Worm (Caenorhabditis elegans): Measurements from ENCODE around the gene F15B10.3.

Gene F15B10.3

DNA sequence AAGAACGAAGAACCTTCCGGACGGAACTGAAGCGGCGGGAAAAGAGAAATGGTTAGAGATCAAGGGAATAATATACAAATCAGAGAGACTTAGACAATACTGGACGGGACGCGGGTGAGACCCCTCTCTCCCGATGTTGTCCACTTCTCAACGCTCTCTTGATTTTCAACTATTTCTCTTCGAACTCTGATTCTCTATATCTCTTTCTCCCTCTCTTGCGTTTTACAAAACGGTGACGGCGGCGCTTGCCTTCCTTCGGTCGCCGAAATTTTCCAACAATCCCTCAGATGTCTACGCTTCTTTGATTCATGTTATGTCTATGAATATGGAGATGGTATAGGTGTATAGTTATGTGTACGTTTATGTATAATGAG lies 25.8 kb upstream of the F15B10.3 start (continued):
- no peak for TF ChIP-seq unc-62 (GFP tag; optimal IDR thresholded peaks at IDR 0.05)
- no peak for TF ChIP-seq mel-28 (tag; optimal IDR thresholded peaks at IDR 0.05; ENCODE audit: borderline replicate concordance)
- TF ChIP-seq ceh-27 (GFP tag; optimal IDR thresholded peaks at IDR 0.05): no peak
- TF ChIP-seq rcor-1 (GFP tag; IDR thresholded peaks at IDR 0.05): peak; percentile 21; the same call in 1 of the 2 replicates
- TF ChIP-seq F57A8.1 (GFP tag; optimal IDR thresholded peaks at IDR 0.05): no peak
- no peak for TF ChIP-seq egl-44 (GFP tag; IDR thresholded peaks at IDR 0.05)
- TF ChIP-seq ceh-40 (GFP tag; IDR thresholded peaks at IDR 0.05): no peak
- no peak for TF ChIP-seq Y53F4B.3 (GFP tag; IDR thresholded peaks at IDR 0.05)
- TF ChIP-seq madf-10 (tag; optimal IDR thresholded peaks at IDR 0.05): no peak
- TF ChIP-seq ztf-22 (GFP tag; optimal IDR thresholded peaks at IDR 0.05): no peak
- TF ChIP-seq ets-4 (GFP tag; optimal IDR thresholded peaks at IDR 0.05): no peak
- TF ChIP-seq nhr-27 (tag; optimal IDR thresholded peaks at IDR 0.05): no peak
- TF ChIP-seq F55B11.4 (tag; optimal IDR thresholded peaks at IDR 0.05; ENCODE audit: borderline replicate concordance, insufficient read depth): no peak
- TF ChIP-seq attf-5 (GFP tag; optimal IDR thresholded peaks at IDR 0.05): peak; percentile 27
- no peak for TF ChIP-seq fkh-3 (tag; optimal IDR thresholded peaks at IDR 0.05)
- TF ChIP-seq F33H1.4 (GFP tag; IDR thresholded peaks at IDR 0.05): no peak
- TF ChIP-seq sdz-38 (tag; optimal IDR thresholded peaks at IDR 0.05): no peak
- TF ChIP-seq F39B2.1 (GFP tag; IDR thresholded peaks at IDR 0.05): no peak
- TF ChIP-seq madf-8 (GFP tag; conservative IDR thresholded peaks at IDR 0.05): no peak
- no peak for TF ChIP-seq pha-4 (tag; optimal IDR thresholded peaks at IDR 0.05)
- no peak for TF ChIP-seq lir-1 (GFP tag; conservative IDR thresholded peaks at IDR 0.05)
- TF ChIP-seq Y67H2A.10 (GFP tag; conservative IDR thresholded peaks at IDR 0.05): no peak
- TF ChIP-seq sptf-2 (GFP tag; optimal IDR thresholded peaks at IDR 0.05): no peak
- TF ChIP-seq hlh-12 (tag; optimal IDR thresholded peaks at IDR 0.05): no peak
- TF ChIP-seq unc-130 (GFP tag; optimal IDR thresholded peaks at IDR 0.05): no peak
- TF ChIP-seq Y53G8AR.9 (GFP tag; conservative IDR thresholded peaks at IDR 0.05): no peak
- no peak for TF ChIP-seq C06A6.2 (GFP tag; conservative IDR thresholded peaks at IDR 0.05)
- TF ChIP-seq rec-8 (tag; optimal IDR thresholded peaks at IDR 0.05): no peak
- TF ChIP-seq ztf-25 (GFP tag; IDR thresholded peaks at IDR 0.05): no peak
- TF ChIP-seq athp-1 (tag; optimal IDR thresholded peaks at IDR 0.05): no peak
- no peak for TF ChIP-seq F52B5.7 (tag; optimal IDR thresholded peaks at IDR 0.05)
- TF ChIP-seq hlh-26 (GFP tag; conservative IDR thresholded peaks at IDR 0.05): no peak
- TF ChIP-seq madf-3 (GFP tag; IDR thresholded peaks at IDR 0.05): no peak
- TF ChIP-seq mes-4 (tag; optimal IDR thresholded peaks at IDR 0.05): no peak
- TF ChIP-seq lsl-1 (GFP tag; optimal IDR thresholded peaks at IDR 0.05): no peak
- TF ChIP-seq D2030.7 (GFP tag; IDR thresholded peaks at IDR 0.05): no peak
- no peak for TF ChIP-seq B0336.3 (GFP tag; IDR thresholded peaks at IDR 0.05)
- no peak for TF ChIP-seq B0019.2 (GFP tag; conservative IDR thresholded peaks at IDR 0.05)
- TF ChIP-seq chd-7 (tag; optimal IDR thresholded peaks at IDR 0.05): no peak
- TF ChIP-seq mcd-1 (GFP tag; IDR thresholded peaks at IDR 0.05): peak; percentile 41; the same call in 1 of the 2 replicates
- TF ChIP-seq snpc-3.4 (tag; optimal IDR thresholded peaks at IDR 0.05): peak; percentile 35
- no peak for TF ChIP-seq K11D2.4 (GFP tag; IDR thresholded peaks at IDR 0.05)
- TF ChIP-seq aptf-3 (GFP tag; IDR thresholded peaks at IDR 0.05): no peak
- TF ChIP-seq repo-1 (tag; optimal IDR thresholded peaks at IDR 0.05): no peak
- TF ChIP-seq akir-1 (GFP tag; optimal IDR thresholded peaks at IDR 0.05): no peak
- TF ChIP-seq bed-1 (GFP tag; IDR thresholded peaks at IDR 0.05): no peak
- no peak for TF ChIP-seq ZK185.1 (tag; optimal IDR thresholded peaks at IDR 0.05; ENCODE audit: poor library complexity, severe bottlenecking)
- TF ChIP-seq tbp1 (GFP tag; optimal IDR thresholded peaks at IDR 0.05): peak; percentile 16

All from whole organism, young adult.